Worm (Caenorhabditis elegans): ENCODE measurements around the gene lys-1.

lys-1 gene

DNA sequence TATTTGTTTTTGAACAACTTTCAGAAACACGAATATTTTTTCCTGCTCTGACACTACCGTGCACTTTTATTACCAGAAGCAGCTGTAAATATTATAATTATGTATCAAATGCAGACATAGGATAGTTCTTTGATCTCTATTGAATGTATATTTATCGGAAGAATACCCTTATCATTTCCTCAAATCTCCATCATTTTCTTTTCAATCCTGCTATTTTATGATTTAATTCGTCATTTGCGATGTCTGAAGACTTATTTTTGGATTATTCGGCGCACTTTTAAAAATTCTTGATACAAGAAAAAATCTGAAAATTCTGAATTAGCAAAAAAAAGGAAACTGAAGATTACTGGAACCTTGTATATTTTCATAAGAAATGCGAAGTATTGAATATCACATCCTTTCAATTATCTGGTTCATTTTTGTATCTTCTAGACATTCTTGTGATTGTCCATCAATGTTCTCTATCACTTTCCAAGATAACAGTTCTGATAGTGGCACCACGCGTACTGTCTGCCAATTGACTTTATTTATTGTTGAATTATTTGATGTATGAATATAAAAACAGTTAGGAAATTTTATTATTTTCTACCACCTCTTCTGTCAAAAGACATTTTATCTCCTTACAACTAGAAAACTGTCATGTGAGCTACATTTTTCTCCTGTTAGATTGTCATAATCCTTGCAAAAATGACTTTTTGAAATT, 33.5 kb upstream of the lys-1 start (continued):
- TF ChIP-seq set-16 (GFP tag; IDR thresholded peaks at IDR 0.05) (no peak), Y105C5A.15 (GFP tag; IDR thresholded peaks at IDR 0.05) (no peak), fos-1 (tag; optimal IDR thresholded peaks at IDR 0.05) (no peak), aha-1 (tag) (no peak), mdt-29 (GFP tag; IDR thresholded peaks at IDR 0.05) (no peak), nhr-77 (tag; optimal IDR thresholded peaks at IDR 0.05) (no peak), madf-9 (GFP tag; conservative IDR thresholded peaks at IDR 0.05) (no peak), zag-1 (tag; optimal IDR thresholded peaks at IDR 0.05) (no peak), daf-19 (GFP tag; conservative IDR thresholded peaks at IDR 0.05) (no peak), unc-130 (GFP tag; optimal IDR thresholded peaks at IDR 0.05) (no peak), ama-1 (optimal IDR thresholded peaks at IDR 0.05) (no peak), ZK337.2 (GFP tag; IDR thresholded peaks at IDR 0.05) (no peak), mdl-1 (tag; optimal IDR thresholded peaks at IDR 0.05) (peak in 1 of 2 experiments; percentile 5), rbr-2 (tag; optimal IDR thresholded peaks at IDR 0.05) (no peak), dpl-1 (GFP tag; optimal IDR thresholded peaks at IDR 0.05) (no peak), sdz-12 (GFP tag; optimal IDR thresholded peaks at IDR 0.05) (no peak), pqm-1 (tag; optimal IDR thresholded peaks at IDR 0.05) (peak; percentile 50), F26F4.8 (GFP tag; conservative IDR thresholded peaks at IDR 0.05) (no peak), lir-3 (tag; optimal IDR thresholded peaks at IDR 0.05) (no peak), nhr-111 (GFP tag; optimal IDR thresholded peaks at IDR 0.05) (no peak), nhr-41 (GFP tag; IDR thresholded peaks at IDR 0.05) (no peak), hlh-11 (tag; optimal IDR thresholded peaks at IDR 0.05) (peak; percentile 34), egl-43 (GFP tag; IDR thresholded peaks at IDR 0.05) (no peak)

DNA sequence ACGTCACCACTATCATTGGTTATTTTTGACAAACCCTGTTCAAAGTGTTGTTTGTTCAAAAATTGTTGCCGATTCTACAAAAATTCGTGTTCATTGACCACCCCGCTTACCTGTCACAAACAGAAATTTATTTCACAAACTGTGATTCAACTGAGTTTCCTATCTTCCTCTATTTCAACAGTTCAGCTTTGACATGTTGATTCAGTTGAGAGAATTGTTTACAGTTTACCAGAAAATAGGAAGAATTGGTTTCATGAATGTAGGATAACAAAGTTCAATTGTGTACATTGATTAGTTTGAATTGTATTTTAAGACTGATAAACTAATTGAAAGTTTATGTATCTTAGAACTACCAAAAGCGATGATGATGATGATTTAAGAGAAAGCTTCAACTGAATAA, 32.1 kb upstream of the lys-1 start:
- TF ChIP-seq hlh-11 (tag; optimal IDR thresholded peaks at IDR 0.05): peak; percentile 45
- no peak for TF ChIP-seq ceh-62 (tag; optimal IDR thresholded peaks at IDR 0.05)
- TF ChIP-seq egl-43 (GFP tag; IDR thresholded peaks at IDR 0.05): no peak
- TF ChIP-seq Y48G9A.11 (GFP tag; IDR thresholded peaks at IDR 0.05): no peak
- peak; percentile 22 for TF ChIP-seq pqm-1 (tag; optimal IDR thresholded peaks at IDR 0.05)
- peak; percentile 53 for TF ChIP-seq dve-1 (tag; optimal IDR thresholded peaks at IDR 0.05; ENCODE audit: insufficient read depth)
- no peak for TF ChIP-seq ceh-28 (tag; optimal IDR thresholded peaks at IDR 0.05)
- TF ChIP-seq nhr-28 (tag; optimal IDR thresholded peaks at IDR 0.05): peak; percentile 69
- no peak for TF ChIP-seq zfp-3 (GFP tag; conservative IDR thresholded peaks at IDR 0.05)
- TF ChIP-seq cey-2 (tag; optimal IDR thresholded peaks at IDR 0.05; ENCODE audit: borderline replicate concordance, insufficient read depth): no peak
- TF ChIP-seq lin-15B (tag; optimal IDR thresholded peaks at IDR 0.05): no peak
- peak; percentile 34 for TF ChIP-seq nhr-77 (tag; optimal IDR thresholded peaks at IDR 0.05)
- TF ChIP-seq rbr-2 (tag; optimal IDR thresholded peaks at IDR 0.05): no peak
- no peak for TF ChIP-seq zag-1 (tag; optimal IDR thresholded peaks at IDR 0.05)
- TF ChIP-seq skn-1 (tag; optimal IDR thresholded peaks at IDR 0.05): no peak
- TF ChIP-seq aly-2 (tag; optimal IDR thresholded peaks at IDR 0.05): no peak
- TF ChIP-seq daf-16 (GFP tag; optimal IDR thresholded peaks at IDR 0.05): no peak
- peak; percentile 100 for TF ChIP-seq daf-16 (tag; optimal IDR thresholded peaks at IDR 0.05)

DNA sequence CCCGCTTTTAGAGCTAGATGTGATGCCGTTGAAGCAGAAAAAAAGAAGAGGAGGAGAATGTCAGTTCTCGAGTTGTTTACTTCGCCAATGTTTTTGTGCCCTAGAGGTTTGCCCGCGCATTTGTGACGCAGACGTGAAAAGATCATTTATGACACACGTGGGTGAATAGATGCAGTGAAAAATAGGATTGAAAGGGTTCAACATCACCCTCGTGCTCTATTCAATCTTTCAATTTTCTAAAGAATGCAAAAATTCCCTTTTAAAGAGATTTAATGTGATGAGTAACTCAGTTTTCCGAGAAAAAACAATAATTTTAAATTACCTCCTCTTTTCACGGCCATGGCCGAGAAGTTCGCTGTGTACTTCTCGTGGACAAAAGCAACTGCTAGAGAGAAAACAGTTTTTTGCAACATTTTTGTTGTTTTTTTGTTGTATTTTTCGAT, 31.2 kb upstream of the lys-1 start:
- no peak for TF ChIP-seq nhr-10 (tag; optimal IDR thresholded peaks at IDR 0.05)
- TF ChIP-seq dmd-6 (GFP tag; IDR thresholded peaks at IDR 0.05): peak; percentile 33; the same call in 1 of the 2 replicates
- TF ChIP-seq hif-1 (tag; optimal IDR thresholded peaks at IDR 0.05): peak in 1 of 2 experiments; percentile 19
- TF ChIP-seq snpc-4 (tag; optimal IDR thresholded peaks at IDR 0.05): no peak
- TF ChIP-seq hlh-11 (tag; optimal IDR thresholded peaks at IDR 0.05): peak; percentile 40
- peak in 1 of 2 experiments; percentile 52 for TF ChIP-seq daf-16 (GFP tag; optimal IDR thresholded peaks at IDR 0.05)
- peak; percentile 82 for TF ChIP-seq daf-16 (tag; optimal IDR thresholded peaks at IDR 0.05)
- TF ChIP-seq mep-1 (tag; optimal IDR thresholded peaks at IDR 0.05): peak; percentile 57
- no peak for TF ChIP-seq php-3 (GFP tag; IDR thresholded peaks at IDR 0.05)
- TF ChIP-seq mdl-1 (tag; optimal IDR thresholded peaks at IDR 0.05): peak; percentile 22 to 98
- peak in 1 of 2 experiments; percentile 95 for TF ChIP-seq unc-62 (GFP tag; optimal IDR thresholded peaks at IDR 0.05 in 1 of 2)
- TF ChIP-seq unc-62 (tag; optimal IDR thresholded peaks at IDR 0.05): no peak
- TF ChIP-seq madf-5 (GFP tag; IDR thresholded peaks at IDR 0.05): 0 out of 4 replicates have a peak, but pooled peaks of 1 of the 2 experiments have one; percentile 27
- peak; percentile 53 for TF ChIP-seq rbr-2 (tag; optimal IDR thresholded peaks at IDR 0.05)
- TF ChIP-seq ceh-20 (GFP tag; IDR thresholded peaks at IDR 0.05): no peak
- TF ChIP-seq lsy-2 (tag; optimal IDR thresholded peaks at IDR 0.05): peak; percentile 28 to 47
- TF ChIP-seq nhr-28 (tag; optimal IDR thresholded peaks at IDR 0.05): peak; percentile 78
- peak; percentile 96 for TF ChIP-seq aha-1 (tag)
- TF ChIP-seq saeg-2 (GFP tag; IDR thresholded peaks at IDR 0.05): no peak
- TF ChIP-seq ztf-7 (tag; optimal IDR thresholded peaks at IDR 0.05): no peak
